Worm (Caenorhabditis elegans): ENCODE measurements around the gene gldi-2.
A peak's percentile ranks its signal among the peaks of the same experiment; 100 is the strongest.

DNA sequence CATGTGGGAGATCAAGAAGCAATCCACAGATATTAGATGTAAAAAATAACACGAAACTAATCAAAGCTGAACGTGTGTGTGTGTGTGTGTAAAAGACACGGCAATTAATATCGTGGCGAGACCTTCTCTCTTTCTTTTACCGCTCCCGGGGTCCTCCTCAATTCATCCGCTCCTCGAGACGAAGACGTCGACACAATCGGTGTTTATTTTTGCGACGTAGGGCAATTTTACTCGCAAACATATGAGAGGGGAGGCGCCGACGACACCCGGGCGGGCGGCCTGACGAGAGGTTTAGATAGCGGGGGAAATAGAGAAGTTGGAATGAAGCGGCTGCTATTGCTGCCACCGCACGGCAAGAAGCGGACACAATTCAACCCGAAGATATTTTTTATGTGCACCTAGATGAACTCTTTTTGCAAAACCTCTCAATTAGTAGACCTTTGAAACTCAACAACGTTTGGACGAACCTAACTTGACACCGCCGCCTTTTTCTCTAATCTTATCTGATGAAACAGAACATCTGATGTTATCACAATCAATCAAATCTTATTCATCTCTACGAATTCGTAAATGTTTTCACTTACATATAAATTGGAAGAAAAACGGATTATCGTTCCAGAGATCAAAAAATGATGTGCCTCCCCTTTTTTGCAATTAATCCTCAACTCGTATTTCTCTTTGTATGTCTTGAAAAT, 49.6 kb downstream of the gldi-2 start:
- no peak for TF ChIP-seq ama-1 (optimal IDR thresholded peaks at IDR 0.05)
- no peak for TF ChIP-seq pes-1 (GFP tag; IDR thresholded peaks at IDR 0.05)
- peak; percentile 63 for TF ChIP-seq hmg-4 (GFP tag; optimal IDR thresholded peaks at IDR 0.05)
- no peak for TF ChIP-seq B0310.2 (tag; optimal IDR thresholded peaks at IDR 0.05)
- no peak for TF ChIP-seq ceh-13 (GFP tag; optimal IDR thresholded peaks at IDR 0.05)
- TF ChIP-seq ets-7 (tag; optimal IDR thresholded peaks at IDR 0.05), result no peak
- TF ChIP-seq flt-1 (GFP tag; IDR thresholded peaks at IDR 0.05), result peak; percentile 13; the same call in 1 of the 2 replicates
- TF ChIP-seq tbx-37 (GFP tag; conservative IDR thresholded peaks at IDR 0.05), result no peak
- no peak for TF ChIP-seq sea-1 (GFP tag; conservative IDR thresholded peaks at IDR 0.05)
- no peak for TF ChIP-seq hnd-1 (tag; optimal IDR thresholded peaks at IDR 0.05)
- TF ChIP-seq aly-1 (tag; optimal IDR thresholded peaks at IDR 0.05), result no peak

All from whole organism, early embryonic.